Worm (Caenorhabditis elegans) whole organism, mixed stage, embryonic: ENCODE data around the gene Y54G9A.5.

Experiments
- lin-13 ChIP-seq: fragments of 150-350 bp; optimal IDR thresholded peaks from 2 replicates; lab custom pipeline; 2014; ENCODE audit warnings: missing biosample characterization, missing genetic modification characterization
- lsy-2 ChIP-seq: fragments of 150-350 bp; optimal IDR thresholded peaks from 2 replicates; lab custom pipeline; 2014; ENCODE audit warnings: missing biosample characterization, missing genetic modification characterization
- nhr-237 ChIP-seq: fragments of 150-350 bp; optimal IDR thresholded peaks from 2 replicates; lab custom pipeline; 2014; ENCODE audit warnings: missing biosample characterization, missing genetic modification characterization
- pha-4 ChIP-seq: fragments of 150-350 bp; optimal IDR thresholded peaks from 2 replicates; lab custom pipeline; 2018; ENCODE audit warnings: missing biosample characterization, missing genetic modification reagents, missing genetic modification characterization
- snpc-4 ChIP-seq: fragments of 150-350 bp; optimal IDR thresholded peaks from 2 replicates; lab custom pipeline; 2014; ENCODE audit warnings: missing biosample characterization, missing genetic modification characterization

ce11 chrII:13756232-13756631, 33.4 kb downstream of the Y54G9A.5 start:
- TF ChIP-seq lsy-2 (no peak), pha-4 (tag; lab: Kevin White, UChicago) (no peak), lin-13 (tag; lab: Kevin White, UChicago) (no peak), nhr-237 (no peak), snpc-4 (tag; lab: Kevin White, UChicago) (no peak)
